In the genomic region with DNA sequence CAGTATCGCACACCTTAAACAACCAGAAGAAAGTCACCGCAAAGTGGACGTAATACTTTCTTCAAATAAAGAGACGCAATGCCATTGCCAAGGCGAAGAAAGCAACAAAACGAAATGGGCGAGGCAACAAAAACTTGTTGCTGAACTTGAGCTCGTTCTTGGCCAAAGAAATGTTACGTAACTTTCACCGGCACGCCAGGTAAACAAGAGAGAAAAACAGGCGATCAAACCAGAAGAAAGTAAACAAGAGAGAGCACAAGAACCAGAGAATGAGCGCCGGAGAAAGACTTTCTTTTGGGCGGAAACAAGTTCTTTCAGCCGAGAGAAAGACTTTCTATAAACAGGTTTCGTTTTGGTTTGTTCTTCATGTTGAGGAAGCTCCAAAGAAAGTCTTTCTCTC, we compare ENCODE assay signal across 4 fruit fly cellular contexts.
TF ChIP-seq lines count a peak whose summit lies in the region.

No protein-coding gene starts in this region.

- TF ChIP-seq CTCF in whole organism, embryonic (GFP tag; optimal IDR thresholded peaks at IDR 0.05; lab: Kevin White, UChicago): no peak

TF ChIP-seq in whole organism, 6 proteins besides CTCF, POLR2A, EP300 and RAD21:
- TF ChIP-seq Dll (optimal IDR thresholded peaks at IDR 0.05; lab: Kevin White, UChicago) (no peak), CG8478 (optimal IDR thresholded peaks at IDR 0.05; lab: Kevin White, UChicago) (no peak), pan (optimal IDR thresholded peaks at IDR 0.05; lab: Kevin White, UChicago) (peak; percentile 26), EcR (GFP tag; optimal IDR thresholded peaks at IDR 0.05; lab: Kevin White, UChicago) (no peak), usp (GFP tag; optimal IDR thresholded peaks at IDR 0.05; lab: Kevin White, UChicago) (no peak)

TF ChIP-seq in whole organism, embryonic, 481 proteins besides CTCF, POLR2A, EP300 and RAD21 (continues in another document):
- no peak for TF ChIP-seq Dip3 (GFP tag; optimal IDR thresholded peaks at IDR 0.05; lab: Kevin White, UChicago)
- no peak for TF ChIP-seq CG13775 (GFP tag; optimal IDR thresholded peaks at IDR 0.05; lab: Kevin White, UChicago)
- TF ChIP-seq H15 (GFP tag; IDR thresholded peaks at IDR 0.05; lab: Robert Waterston, UW): no peak
- no peak for TF ChIP-seq CG8388 (GFP tag; optimal IDR thresholded peaks at IDR 0.05; lab: Kevin White, UChicago)
- TF ChIP-seq CG10543 (GFP tag; optimal IDR thresholded peaks at IDR 0.05; lab: Kevin White, UChicago): no peak
- TF ChIP-seq C15 (GFP tag; IDR thresholded peaks at IDR 0.05; lab: Robert Waterston, UW): no peak
- TF ChIP-seq jumu (GFP tag; optimal IDR thresholded peaks at IDR 0.05; lab: Kevin White, UChicago): no peak
- TF ChIP-seq CG13894 (tag; optimal IDR thresholded peaks at IDR 0.05; lab: Kevin White, UChicago): no peak
- no peak for TF ChIP-seq CG10654 (GFP tag; optimal IDR thresholded peaks at IDR 0.05; lab: Kevin White, UChicago)
- no peak for TF ChIP-seq Hr78 (GFP tag; optimal IDR thresholded peaks at IDR 0.05; lab: Kevin White, UChicago)
- no peak for TF ChIP-seq CG12744 (GFP tag; optimal IDR thresholded peaks at IDR 0.05; lab: Kevin White, UChicago)
- peak; percentile 87 for TF ChIP-seq CG33557 (GFP tag; optimal IDR thresholded peaks at IDR 0.05; lab: Kevin White, UChicago)
- TF ChIP-seq her (GFP tag; optimal IDR thresholded peaks at IDR 0.05; lab: Kevin White, UChicago): no peak
- TF ChIP-seq grau (tag; optimal IDR thresholded peaks at IDR 0.05; lab: Kevin White, UChicago): no peak
- TF ChIP-seq CG17385 (GFP tag; optimal IDR thresholded peaks at IDR 0.05; lab: Kevin White, UChicago): no peak
- TF ChIP-seq jigr1 (GFP tag; IDR thresholded peaks at IDR 0.05; lab: Robert Waterston, UW): no peak
- TF ChIP-seq CG32767 (GFP tag; IDR thresholded peaks at IDR 0.05; lab: Robert Waterston, UW): peak; percentile 20; the same call in 1 of the 2 replicates
- no peak for TF ChIP-seq tup (GFP tag; optimal IDR thresholded peaks at IDR 0.05; lab: Kevin White, UChicago)
- peak; percentile 17 for TF ChIP-seq CG6813 (GFP tag; optimal IDR thresholded peaks at IDR 0.05; lab: Kevin White, UChicago)
- TF ChIP-seq CG31365 (tag; optimal IDR thresholded peaks at IDR 0.05; lab: Kevin White, UChicago): no peak
- no peak for TF ChIP-seq CG18011 (GFP tag; optimal IDR thresholded peaks at IDR 0.05; lab: Kevin White, UChicago)
- TF ChIP-seq CG16815 (GFP tag; optimal IDR thresholded peaks at IDR 0.05; lab: Kevin White, UChicago): no peak
- no peak for TF ChIP-seq pb (GFP tag; optimal IDR thresholded peaks at IDR 0.05; lab: Kevin White, UChicago)
- no peak for TF ChIP-seq CG7372 (GFP tag; IDR thresholded peaks at IDR 0.05; lab: Robert Waterston, UW)
- TF ChIP-seq trem (tag; optimal IDR thresholded peaks at IDR 0.05; lab: Kevin White, UChicago): no peak
- TF ChIP-seq Dbx (GFP tag; IDR thresholded peaks at IDR 0.05; lab: Robert Waterston, UW): no peak
- no peak for TF ChIP-seq CG9876 (GFP tag; optimal IDR thresholded peaks at IDR 0.05; lab: Kevin White, UChicago)
- no peak for TF ChIP-seq GATAe (GFP tag; conservative IDR thresholded peaks at IDR 0.05; lab: Robert Waterston, UW)
- TF ChIP-seq Camta (GFP tag; optimal IDR thresholded peaks at IDR 0.05; lab: Kevin White, UChicago): no peak

TF ChIP-seq in whole organism, prepupa, 60 proteins besides CTCF, POLR2A, EP300 and RAD21 (continues in another document):
- TF ChIP-seq Met (GFP tag; optimal IDR thresholded peaks at IDR 0.05; lab: Kevin White, UChicago) (no peak), Hr38 (GFP tag; optimal IDR thresholded peaks at IDR 0.05; lab: Kevin White, UChicago) (no peak), net (GFP tag; optimal IDR thresholded peaks at IDR 0.05; lab: Kevin White, UChicago) (no peak), OdsH (GFP tag; optimal IDR thresholded peaks at IDR 0.05; lab: Kevin White, UChicago) (no peak), Gug (GFP tag; IDR thresholded peaks at IDR 0.05; lab: Robert Waterston, UW) (no peak), eg (GFP tag; IDR thresholded peaks at IDR 0.05; lab: Robert Waterston, UW) (no peak), CG8319 (GFP tag; optimal IDR thresholded peaks at IDR 0.05; lab: Kevin White, UChicago) (no peak), CG1621 (tag; optimal IDR thresholded peaks at IDR 0.05; lab: Kevin White, UChicago) (no peak), fd85E (GFP tag; optimal IDR thresholded peaks at IDR 0.05; lab: Kevin White, UChicago) (no peak), vri (GFP tag; optimal IDR thresholded peaks at IDR 0.05; lab: Kevin White, UChicago) (no peak), CG9139 (GFP tag; optimal IDR thresholded peaks at IDR 0.05; lab: Kevin White, UChicago) (no peak), achi (GFP tag; optimal IDR thresholded peaks at IDR 0.05; lab: Kevin White, UChicago) (no peak), CG16779 (tag; optimal IDR thresholded peaks at IDR 0.05; lab: Kevin White, UChicago) (no peak), fkh (GFP tag; optimal IDR thresholded peaks at IDR 0.05; lab: Kevin White, UChicago) (peak; percentile 34), CG32006 (GFP tag; optimal IDR thresholded peaks at IDR 0.05; lab: Kevin White, UChicago) (no peak), CG11762 (GFP tag; optimal IDR thresholded peaks at IDR 0.05; lab: Kevin White, UChicago; ENCODE audit: insufficient read depth) (no peak), dac (GFP tag; optimal IDR thresholded peaks at IDR 0.05; lab: Kevin White, UChicago) (no peak), lz (GFP tag; optimal IDR thresholded peaks at IDR 0.05; lab: Kevin White, UChicago) (no peak), esn (GFP tag; optimal IDR thresholded peaks at IDR 0.05; lab: Kevin White, UChicago) (peak; percentile 7), CG6854 (GFP tag; optimal IDR thresholded peaks at IDR 0.05; lab: Kevin White, UChicago) (peak; percentile 56), Hr39 (GFP tag; optimal IDR thresholded peaks at IDR 0.05; lab: Kevin White, UChicago) (no peak), CG8119 (GFP tag; IDR thresholded peaks at IDR 0.05; lab: Robert Waterston, UW) (no peak), CG3032 (tag; optimal IDR thresholded peaks at IDR 0.05; lab: Kevin White, UChicago) (no peak), CG8632 (GFP tag; optimal IDR thresholded peaks at IDR 0.05; lab: Kevin White, UChicago) (no peak), Blimp-1 (GFP tag; optimal IDR thresholded peaks at IDR 0.05; lab: Kevin White, UChicago) (peak; percentile 99), acj6 (GFP tag; optimal IDR thresholded peaks at IDR 0.05; lab: Kevin White, UChicago) (no peak), Eip75B (GFP tag; optimal IDR thresholded peaks at IDR 0.05; lab: Kevin White, UChicago) (peak; percentile 54), CG34406 (GFP tag; optimal IDR thresholded peaks at IDR 0.05; lab: Kevin White, UChicago) (no peak), ss (GFP tag; optimal IDR thresholded peaks at IDR 0.05; lab: Kevin White, UChicago) (no peak), pdm3 (GFP tag; optimal IDR thresholded peaks at IDR 0.05; lab: Kevin White, UChicago) (no peak), topi (GFP tag; optimal IDR thresholded peaks at IDR 0.05; lab: Kevin White, UChicago) (no peak)

TF ChIP-seq in whole organism, pupa, 21 proteins besides CTCF, POLR2A, EP300 and RAD21:
- TF ChIP-seq CG8301 (tag; optimal IDR thresholded peaks at IDR 0.05; lab: Kevin White, UChicago): peak; percentile 47
- TF ChIP-seq CG13204 (GFP tag; optimal IDR thresholded peaks at IDR 0.05; lab: Kevin White, UChicago): no peak
- no peak for TF ChIP-seq CG10348 (GFP tag; IDR thresholded peaks at IDR 0.05; lab: Robert Waterston, UW)
- TF ChIP-seq CG4496 (GFP tag; IDR thresholded peaks at IDR 0.05; lab: Robert Waterston, UW): no peak
- TF ChIP-seq CG9948 (tag; optimal IDR thresholded peaks at IDR 0.05; lab: Kevin White, UChicago): no peak
- peak; percentile 37 for TF ChIP-seq CG14655 (GFP tag; optimal IDR thresholded peaks at IDR 0.05; lab: Kevin White, UChicago)
- no peak for TF ChIP-seq gl (tag; optimal IDR thresholded peaks at IDR 0.05; lab: Kevin White, UChicago)
- no peak for TF ChIP-seq CG34367 (tag; optimal IDR thresholded peaks at IDR 0.05; lab: Kevin White, UChicago)
- no peak for TF ChIP-seq CG17806 (tag; optimal IDR thresholded peaks at IDR 0.05; lab: Kevin White, UChicago)
- TF ChIP-seq Pif1B (GFP tag; optimal IDR thresholded peaks at IDR 0.05; lab: Kevin White, UChicago): no peak
- no peak for TF ChIP-seq EcR (GFP tag; optimal IDR thresholded peaks at IDR 0.05; lab: Kevin White, UChicago)
TF ChIP-seq in whole organism, pupa: peak in this region for 2.
